Worm (Caenorhabditis elegans) whole organism, mixed stage, embryonic: ENCODE data around the gene sru-27.

ENCODE experiments used
- ceh-39 ChIP-seq: fragments of 150-350 bp; optimal IDR thresholded peaks from 2 replicates; lab custom pipeline; 2014; ENCODE audit warnings: missing biosample characterization, missing genetic modification characterization
- mls-2 ChIP-seq: sonication (generic microtip); optimal IDR thresholded peaks from 2 replicates; lab custom pipeline; 2016; ENCODE audit warnings: mild to moderate bottlenecking, missing genetic modification characterization, moderate library complexity, missing compliant biosample characterization
- nhr-12 ChIP-seq: fragments of 150-350 bp; optimal IDR thresholded peaks from 2 replicates; lab custom pipeline; 2014; ENCODE audit warnings: missing biosample characterization, missing genetic modification characterization
- nhr-28 ChIP-seq: fragments of 150-350 bp; optimal IDR thresholded peaks from 2 replicates; lab custom pipeline; 2014; ENCODE audit warnings: missing biosample characterization, missing genetic modification characterization
- ztf-11 ChIP-seq: fragments of 150-350 bp; optimal IDR thresholded peaks from 2 replicates; lab custom pipeline; 2014; ENCODE audit warnings: missing biosample characterization, missing genetic modification characterization

DNA sequence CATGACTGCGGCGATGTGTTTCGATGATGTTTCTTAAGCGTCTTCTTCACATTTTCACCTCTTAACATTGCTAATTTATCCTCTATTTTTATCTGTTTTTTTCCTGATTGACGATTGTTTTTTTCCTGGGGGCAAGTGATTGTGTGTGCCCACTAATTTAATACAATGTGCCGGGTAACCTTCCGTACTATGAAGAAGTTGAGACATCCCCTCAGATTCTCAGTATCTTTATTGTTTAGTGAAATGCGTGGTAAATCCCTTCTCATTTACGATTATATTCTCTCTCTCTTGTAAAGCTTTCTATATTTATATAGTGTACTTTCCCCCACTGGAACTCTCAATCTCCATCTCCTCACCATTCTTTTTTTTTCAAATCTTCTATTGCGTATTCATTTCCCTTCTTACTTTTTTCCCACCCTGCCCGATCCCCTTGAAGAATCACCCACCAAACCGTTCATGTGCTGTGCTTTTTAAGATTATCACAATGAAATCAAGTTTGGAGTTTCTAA is 22.9 kb upstream of the sru-27 start:
- TF ChIP-seq nhr-28 (tag; lab: Kevin White, UChicago) = no peak
- TF ChIP-seq ztf-11 = no peak
- no peak for TF ChIP-seq mls-2 (tag; lab: Kevin White, UChicago)
- no peak for TF ChIP-seq nhr-12 (tag; lab: Kevin White, UChicago)
- TF ChIP-seq ceh-39 = no peak
